Fruit fly (Drosophila melanogaster): Measurements from ENCODE around the gene CG14628.

DNA sequence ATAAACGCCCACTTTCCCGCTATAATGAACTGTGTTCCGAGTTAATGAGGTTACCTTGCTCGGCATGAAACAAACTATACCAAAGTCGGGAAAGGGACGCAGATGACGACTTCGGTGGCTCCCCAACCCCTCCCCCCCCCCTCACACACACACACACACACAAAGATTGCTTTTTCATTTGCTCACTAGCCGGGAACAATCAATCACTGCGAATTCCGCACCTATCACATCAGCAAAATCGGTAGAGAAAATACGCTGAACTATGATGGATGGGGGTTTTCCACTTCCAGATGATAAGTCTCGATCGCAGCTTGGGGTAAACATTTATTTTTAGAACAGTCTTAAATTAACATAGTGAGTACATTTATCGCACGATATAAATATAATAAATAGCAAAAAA, 28.1 kb downstream of the CG14628 start:
- TF ChIP-seq usp (GFP tag; optimal IDR thresholded peaks at IDR 0.05) (no peak), psq (optimal IDR thresholded peaks at IDR 0.05) (no peak), CG8478 (optimal IDR thresholded peaks at IDR 0.05) (no peak), EcR (GFP tag; optimal IDR thresholded peaks at IDR 0.05) (no peak), Dll (optimal IDR thresholded peaks at IDR 0.05) (no peak), pan (optimal IDR thresholded peaks at IDR 0.05) (no peak)

All from whole organism.